Worm (Caenorhabditis elegans) whole organism, early embryonic: Measurements from ENCODE around the gene alh-11.

ENCODE experiments used
- F13C5.2 ChIP-seq: sonication (generic microtip); optimal IDR thresholded peaks from 2 replicates; lab custom pipeline; 2017; ENCODE audit warnings: mild to moderate bottlenecking, missing genetic modification characterization, inconsistent platforms, missing compliant biosample characterization
- ama-1 ChIP-seq: fragments of 150-350 bp; optimal IDR thresholded peaks from 2 replicates; lab custom pipeline; 2014
- ceh-13 ChIP-seq: fragments of 200-800 bp; sonication (Bioruptor generic); optimal IDR thresholded peaks from 2 replicates; lab custom pipeline; 2018; ENCODE audit warnings: mild to moderate bottlenecking, missing genetic modification characterization, missing compliant biosample characterization
- flt-1 ChIP-seq: fragments of 200-800 bp; sonication (Bioruptor generic); IDR thresholded peaks from 2 replicates; pipeline ENCODE4 v1.3.6; 2022; ENCODE audit warnings: missing genetic modification characterization, missing compliant biosample characterization
- hmbx-1 ChIP-seq: sonication (generic microtip); optimal IDR thresholded peaks from 2 replicates; lab custom pipeline; 2016; ENCODE audit warnings: mild to moderate bottlenecking, missing genetic modification characterization, missing compliant biosample characterization
- hmg-4 ChIP-seq: fragments of 200-800 bp; sonication (Bioruptor generic); optimal IDR thresholded peaks from 2 replicates; lab custom pipeline; 2018; ENCODE audit warnings: mild to moderate bottlenecking, missing genetic modification characterization, missing compliant biosample characterization
- scrt-1 ChIP-seq: fragments of 200-800 bp; sonication (Bioruptor generic); IDR thresholded peaks from 2 replicates; pipeline ENCODE4 v1.3.6; 2022; ENCODE audit warnings: missing genetic modification characterization, missing compliant biosample characterization
- sea-1 ChIP-seq: fragments of 200-800 bp; sonication (Bioruptor generic); conservative IDR thresholded peaks from 2 replicates; pipeline ENCODE4 v1.3.6; 2022; ENCODE audit warnings: missing genetic modification characterization, missing compliant biosample characterization
- tbx-11 ChIP-seq: fragments of 200-800 bp; sonication (Bioruptor generic); IDR thresholded peaks from 2 replicates; pipeline ENCODE4 v1.3.6; 2022; ENCODE audit warnings: missing genetic modification characterization, missing compliant biosample characterization
- tbx-37 ChIP-seq: fragments of 200-800 bp; sonication (Bioruptor generic); conservative IDR thresholded peaks from 2 replicates; pipeline ENCODE4 v1.3.6; 2022; ENCODE audit warnings: missing genetic modification reagents, missing genetic modification characterization, missing compliant biosample characterization
- tra-4 ChIP-seq: sonication (generic microtip); optimal IDR thresholded peaks from 2 replicates; lab custom pipeline; 2017; ENCODE audit warnings: missing genetic modification characterization, missing compliant biosample characterization

DNA sequence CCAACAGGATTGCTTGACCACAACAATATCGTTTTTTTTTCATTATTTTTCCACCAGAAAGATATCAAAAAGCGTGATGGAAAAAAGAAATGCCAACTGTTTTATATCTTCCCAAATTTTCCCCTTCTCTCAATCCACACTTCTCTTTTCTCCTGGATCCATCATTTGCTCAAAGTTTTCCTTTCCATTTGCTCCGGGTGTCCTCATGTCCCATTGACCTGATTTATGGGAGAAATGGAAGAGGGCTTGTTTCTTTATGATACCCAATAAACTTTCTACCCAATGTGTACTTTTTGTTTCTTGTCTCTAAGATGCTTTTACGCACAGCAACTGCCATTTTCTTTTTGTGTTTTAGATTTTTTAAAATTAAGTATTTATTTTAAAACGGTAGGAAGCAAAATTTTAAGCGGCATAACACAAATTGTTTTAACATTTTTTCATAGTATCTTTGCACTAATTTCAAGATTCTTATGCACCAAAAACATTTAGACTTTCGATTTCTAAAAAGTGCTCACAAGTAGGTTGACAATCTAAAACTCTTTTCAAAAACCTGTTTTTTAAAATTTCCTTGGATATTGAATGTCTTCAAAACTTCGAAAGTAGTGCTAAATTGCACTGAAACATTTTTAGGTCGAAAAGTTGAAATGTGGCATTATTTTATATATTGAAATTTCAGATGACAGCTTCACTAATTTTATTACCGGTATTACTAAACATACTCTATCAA, 44.0 kb upstream of the alh-11 start, which contains the start of gene clec-149:
- TF ChIP-seq ama-1 (no peak), ceh-13 (no peak), scrt-1 (no peak), sea-1 (GFP tag; lab: Robert Waterston, UW) (no peak), flt-1 (GFP tag; lab: Robert Waterston, UW) (no peak), tbx-11 (no peak), tbx-37 (no peak), hmg-4 (no peak), tra-4 (no peak), F13C5.2 (tag; lab: Kevin White, UChicago) (no peak), hmbx-1 (tag; lab: Kevin White, UChicago) (no peak)
